Worm (Caenorhabditis elegans): ENCODE results near the gene rol-8.

rol-8 gene

DNA sequence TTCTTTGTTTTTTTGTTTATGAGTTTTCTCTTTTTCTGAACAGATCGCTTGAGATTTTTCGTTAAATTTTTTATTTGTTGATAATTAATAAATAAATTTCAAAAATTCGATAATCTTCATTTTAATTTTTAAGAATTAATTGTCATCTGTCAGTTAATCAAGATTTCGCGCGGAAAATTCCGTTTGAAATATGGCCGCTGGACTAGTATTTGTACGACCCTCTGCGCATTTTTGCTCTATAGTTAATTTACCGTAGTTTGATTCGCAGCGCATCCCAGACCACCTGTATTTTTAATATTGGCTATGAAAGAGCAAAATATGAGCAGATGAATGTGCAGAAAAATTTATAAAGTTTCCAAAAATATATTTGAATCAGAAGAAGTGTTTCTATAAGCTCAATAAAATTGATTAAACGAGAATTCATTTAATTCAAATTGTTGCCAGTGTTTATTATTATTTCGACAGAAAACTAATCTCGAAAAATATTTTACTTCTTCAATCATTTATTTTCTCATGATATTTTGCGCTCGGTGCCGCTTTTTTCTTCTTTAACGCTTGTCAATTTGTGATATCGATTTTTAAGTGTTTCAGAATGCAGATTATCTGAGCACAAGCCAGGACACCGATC, 6.2 kb upstream of the rol-8 start, which contains the start of gene nfi-1 (continued):
- no peak for TF ChIP-seq nhr-90 (tag; optimal IDR thresholded peaks at IDR 0.05)
- TF ChIP-seq die-1 (tag; optimal IDR thresholded peaks at IDR 0.05) = no peak
- TF ChIP-seq ztf-26 (tag; optimal IDR thresholded peaks at IDR 0.05) = no peak
- TF ChIP-seq nhr-80 (tag; optimal IDR thresholded peaks at IDR 0.05) = peak; percentile 35
- TF ChIP-seq efl-1 (GFP tag; optimal IDR thresholded peaks at IDR 0.05) = peak; percentile 59
- no peak for TF ChIP-seq ets-4 (GFP tag; optimal IDR thresholded peaks at IDR 0.05)

DNA sequence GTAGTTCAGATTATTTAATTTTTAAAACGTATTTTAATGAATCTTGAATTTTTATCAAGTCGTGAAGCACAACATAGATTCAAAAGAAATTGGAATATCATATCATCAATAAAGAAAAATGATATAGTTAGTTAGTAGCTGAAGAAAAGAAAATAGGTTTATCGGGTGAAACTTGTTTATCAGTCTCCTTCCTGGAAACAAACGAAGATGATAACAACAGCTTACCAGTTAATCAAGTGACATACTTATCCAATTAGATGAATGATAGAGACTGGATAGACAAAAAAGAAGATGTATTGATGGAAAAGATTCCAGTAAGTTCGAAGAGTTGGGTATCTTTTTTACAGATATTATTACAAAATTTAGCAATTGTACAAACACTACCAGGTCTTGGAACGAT, 956 bp upstream of the rol-8 start:
- no peak for TF ChIP-seq fkh-3 (tag; optimal IDR thresholded peaks at IDR 0.05)
- TF ChIP-seq madf-3 (GFP tag; IDR thresholded peaks at IDR 0.05) = no peak
- TF ChIP-seq hlh-26 (GFP tag; conservative IDR thresholded peaks at IDR 0.05) = no peak

DNA sequence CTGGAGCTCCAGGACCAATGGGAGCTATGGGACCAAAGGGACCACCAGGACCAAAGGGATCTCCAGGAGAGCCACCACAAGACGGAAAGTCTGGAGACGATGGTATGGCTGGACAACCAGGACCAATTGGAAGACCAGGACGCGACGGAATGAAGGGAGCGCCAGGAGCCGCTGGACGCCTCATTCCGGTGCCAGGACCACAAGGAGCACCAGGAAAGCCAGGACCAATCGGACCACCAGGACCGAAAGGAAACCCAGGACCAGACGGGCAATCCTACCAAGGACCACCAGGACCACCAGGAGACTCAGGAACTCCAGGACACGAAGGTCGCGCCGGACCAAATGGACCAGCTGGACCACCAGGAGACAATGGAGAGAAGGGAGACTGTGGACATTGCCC, 874 bp downstream of the rol-8 start:
- no peak for TF ChIP-seq Y53G8AR.9 (GFP tag; conservative IDR thresholded peaks at IDR 0.05)
- no peak for TF ChIP-seq hlh-12 (tag; optimal IDR thresholded peaks at IDR 0.05)
- TF ChIP-seq K11D2.4 (GFP tag; IDR thresholded peaks at IDR 0.05) = no peak
- no peak for TF ChIP-seq dox-1 (GFP tag; IDR thresholded peaks at IDR 0.05)
- peak; percentile 64; the same call in 1 of the 2 replicates for TF ChIP-seq zfh-2 (GFP tag; conservative IDR thresholded peaks at IDR 0.05)

DNA sequence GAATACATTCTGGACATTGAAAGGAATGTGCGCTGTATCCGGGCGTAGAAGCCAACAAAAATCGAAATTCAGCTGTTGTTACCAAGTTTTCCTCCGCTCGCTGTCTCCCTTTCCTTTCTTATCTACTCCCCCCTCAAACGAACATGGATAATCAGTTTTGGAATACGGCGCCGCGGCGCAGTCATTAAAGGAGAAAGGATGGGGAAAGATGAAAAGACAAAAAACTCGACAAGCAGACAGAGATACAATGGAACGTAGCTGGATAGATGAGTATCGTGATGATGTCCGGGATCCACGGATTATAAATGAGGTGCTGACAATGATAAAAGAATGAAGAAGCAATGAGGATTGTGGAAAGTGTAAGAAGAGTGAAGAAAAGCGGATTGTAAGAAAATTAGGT, 1.5 kb downstream of the rol-8 start:
- TF ChIP-seq ztf-22 (GFP tag; optimal IDR thresholded peaks at IDR 0.05) = no peak

DNA sequence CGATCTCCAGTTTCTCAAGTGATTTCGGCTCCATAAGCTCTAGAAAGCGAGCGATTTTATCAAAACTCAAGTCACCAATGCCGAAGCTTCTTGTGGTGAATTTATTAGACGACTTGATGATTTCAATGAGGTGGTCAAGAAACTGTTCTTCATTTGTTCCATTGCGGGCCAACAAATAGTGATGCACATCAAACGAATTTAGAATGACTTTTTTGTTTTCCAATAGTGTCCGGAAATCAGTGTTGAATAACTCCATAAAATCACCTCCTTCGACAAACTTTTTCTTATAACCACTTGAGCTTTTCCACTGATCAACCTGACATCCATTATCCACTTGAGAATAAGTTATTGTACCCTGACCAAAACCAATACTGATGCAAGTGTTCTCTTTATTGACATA, 3.4 kb downstream of the rol-8 start:
- TF ChIP-seq aptf-2 (GFP tag; conservative IDR thresholded peaks at IDR 0.05) (no peak), dpff-1 (tag; optimal IDR thresholded peaks at IDR 0.05) (no peak), C06A6.2 (GFP tag; conservative IDR thresholded peaks at IDR 0.05) (no peak), nfya-2 (GFP tag; IDR thresholded peaks at IDR 0.05) (no peak), zim-3 (tag; optimal IDR thresholded peaks at IDR 0.05) (no peak), lin-26 (GFP tag; IDR thresholded peaks at IDR 0.05) (no peak), ztf-6 (GFP tag; IDR thresholded peaks at IDR 0.05) (no peak), lsy-27 (tag; optimal IDR thresholded peaks at IDR 0.05; ENCODE audit: borderline replicate concordance, insufficient read depth) (no peak)

DNA sequence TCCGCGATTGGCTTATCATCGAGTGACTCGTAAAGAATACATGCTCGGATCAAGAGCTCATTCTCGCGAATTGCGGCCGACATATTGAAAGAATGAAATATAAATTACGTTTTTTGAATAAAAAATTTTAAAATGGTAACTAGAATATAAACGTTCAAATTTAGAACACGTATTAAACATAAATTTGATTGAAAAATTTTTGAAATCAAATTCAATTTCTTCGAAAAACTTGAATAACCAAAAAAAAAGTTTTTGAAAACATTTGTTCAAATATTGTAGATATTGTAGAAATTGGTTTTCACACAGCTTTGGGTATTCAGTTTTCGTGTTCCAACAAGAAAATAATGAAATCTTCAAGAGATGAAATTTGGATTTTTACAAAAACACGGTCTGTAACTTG, 4.1 kb downstream of the rol-8 start, which contains the start of gene fbxa-224:
TSS of gene fbxa-224 (minus strand) at position 101 of the 400 bp plus-strand sequence.
- TF ChIP-seq mcd-1 (GFP tag; IDR thresholded peaks at IDR 0.05) (no peak), F23B12.7 (tag; optimal IDR thresholded peaks at IDR 0.05; ENCODE audit: insufficient read depth) (no peak), pha-4 (tag; optimal IDR thresholded peaks at IDR 0.05) (no peak), ceh-91 (GFP tag; IDR thresholded peaks at IDR 0.05) (no peak), ekl-4 (GFP tag; IDR thresholded peaks at IDR 0.05) (no peak), B0336.3 (GFP tag; IDR thresholded peaks at IDR 0.05) (no peak), hsf-1 (GFP tag; IDR thresholded peaks at IDR 0.05) (no peak), ceh-27 (GFP tag; optimal IDR thresholded peaks at IDR 0.05) (no peak)

Data from whole organism, young adult.